Worm (Caenorhabditis elegans) whole organism, young adult: ENCODE measurements around the gene ZK377.15.

ENCODE experiments used
- B0336.3 ChIP-seq: fragments of 200-800 bp; sonication (Bioruptor generic); IDR thresholded peaks from 2 replicates; pipeline ENCODE4 v1.3.6; 2022; ENCODE audit warnings: missing genetic modification characterization, missing compliant biosample characterization
- F23B12.7 ChIP-seq: sonication (generic microtip); optimal IDR thresholded peaks from 2 replicates; lab custom pipeline; 2017; ENCODE audit warnings: missing genetic modification characterization, mild to moderate bottlenecking, missing compliant biosample characterization, antibody characterized with exemption, moderate library complexity; ENCODE audit not compliant: insufficient read depth
- F37B4.10 ChIP-seq: fragments of 200-800 bp; sonication (Bioruptor generic); IDR thresholded peaks from 2 replicates; pipeline ENCODE4 v1.3.6; 2022; ENCODE audit warnings: missing genetic modification characterization, missing compliant biosample characterization
- F57C9.4 ChIP-seq: sonication (generic microtip); optimal IDR thresholded peaks from 2 replicates; lab custom pipeline; 2017; ENCODE audit warnings: mild to moderate bottlenecking, missing genetic modification characterization, missing compliant biosample characterization
- Y79H2A.3 ChIP-seq: fragments of 200-800 bp; sonication (Bioruptor generic); conservative IDR thresholded peaks from 2 replicates; pipeline ENCODE4 v1.3.6; 2022; ENCODE audit warnings: missing genetic modification reagents, missing genetic modification characterization, missing compliant biosample characterization
- Y95B8A.8 ChIP-seq: fragments of 200-800 bp; sonication (Bioruptor generic); IDR thresholded peaks from 2 replicates; pipeline ENCODE4 v1.3.6; 2022; ENCODE audit warnings: missing genetic modification reagents, missing genetic modification characterization, missing compliant biosample characterization
- aptf-3 ChIP-seq: fragments of 200-800 bp; sonication (Bioruptor generic); IDR thresholded peaks from 2 replicates; pipeline ENCODE4 v1.3.6; 2022; ENCODE audit warnings: missing genetic modification characterization, missing compliant biosample characterization
- attf-3 ChIP-seq: fragments of 200-800 bp; sonication (Bioruptor generic); conservative IDR thresholded peaks from 2 replicates; pipeline ENCODE4 v1.3.6; 2022; ENCODE audit warnings: missing genetic modification reagents, missing genetic modification characterization, missing compliant biosample characterization
- attf-6 ChIP-seq: fragments of 200-800 bp; sonication (Bioruptor generic); IDR thresholded peaks from 2 replicates; pipeline ENCODE4 v1.3.6; 2022; ENCODE audit warnings: missing genetic modification reagents, missing genetic modification characterization, missing compliant biosample characterization
- bed-2 ChIP-seq: fragments of 200-800 bp; sonication (Bioruptor generic); IDR thresholded peaks from 2 replicates; pipeline ENCODE4 v1.3.6; 2022; ENCODE audit warnings: missing genetic modification reagents, missing genetic modification characterization, missing compliant biosample characterization
- cebp-2 ChIP-seq: fragments of 200-800 bp; sonication (Bioruptor generic); IDR thresholded peaks from 2 replicates; pipeline ENCODE4 v1.3.6; 2022; ENCODE audit warnings: missing genetic modification characterization, missing compliant biosample characterization
- ceh-27 ChIP-seq: fragments of 200-800 bp; sonication (Bioruptor generic); optimal IDR thresholded peaks from 2 replicates; lab custom pipeline; 2018; ENCODE audit warnings: mild to moderate bottlenecking, missing genetic modification characterization, moderate library complexity, missing compliant biosample characterization
- ceh-40 ChIP-seq: fragments of 200-800 bp; sonication (Bioruptor generic); IDR thresholded peaks from 2 replicates; pipeline ENCODE4 v1.3.6; 2022; ENCODE audit warnings: missing genetic modification characterization, missing compliant biosample characterization
- ceh-58 ChIP-seq: fragments of 200-800 bp; sonication (Bioruptor generic); IDR thresholded peaks from 2 replicates; pipeline ENCODE4 v1.3.6; 2022; ENCODE audit warnings: missing genetic modification characterization, missing compliant biosample characterization
- ceh-79 ChIP-seq: sonication (generic microtip); optimal IDR thresholded peaks from 2 replicates; lab custom pipeline; 2017; ENCODE audit warnings: mild to moderate bottlenecking, missing genetic modification characterization, missing compliant biosample characterization
- die-1 ChIP-seq: sonication (generic microtip); optimal IDR thresholded peaks from 2 replicates; lab custom pipeline; 2016; ENCODE audit warnings: missing genotype, mild to moderate bottlenecking, missing genetic modification characterization, missing compliant biosample characterization
- dox-1 ChIP-seq: fragments of 200-800 bp; sonication (Bioruptor generic); IDR thresholded peaks from 2 replicates; pipeline ENCODE4 v1.3.6; 2022; ENCODE audit warnings: missing genetic modification reagents, missing genetic modification characterization, missing compliant biosample characterization
- dpff-1 ChIP-seq: sonication (generic microtip); optimal IDR thresholded peaks from 2 replicates; lab custom pipeline; 2017; ENCODE audit warnings: mild to moderate bottlenecking, missing genetic modification characterization, missing compliant biosample characterization
- egl-18 ChIP-seq: fragments of 200-800 bp; sonication (Bioruptor generic); IDR thresholded peaks from 2 replicates; pipeline ENCODE4 v1.3.6; 2022; ENCODE audit warnings: missing genetic modification reagents, missing genetic modification characterization, missing compliant biosample characterization
- egl-44 ChIP-seq: fragments of 200-800 bp; sonication (Bioruptor generic); IDR thresholded peaks from 2 replicates; pipeline ENCODE4 v1.3.6; 2022; ENCODE audit warnings: missing genetic modification reagents, missing genetic modification characterization, missing compliant biosample characterization
- hmg-20 ChIP-seq: fragments of 200-800 bp; sonication (Bioruptor generic); IDR thresholded peaks from 2 replicates; pipeline ENCODE4 v1.3.6; 2022; ENCODE audit warnings: missing genetic modification reagents, missing genetic modification characterization, missing compliant biosample characterization
- lag-1 ChIP-seq: fragments of 200-800 bp; sonication (Bioruptor generic); IDR thresholded peaks from 2 replicates; pipeline ENCODE4 v1.3.6; 2022; ENCODE audit warnings: missing genetic modification reagents, missing genetic modification characterization, missing compliant biosample characterization
- let-607 ChIP-seq, 2 experiments: fragments of 200-800 bp in 1 of 2; sonication (Bioruptor generic) in 1 of 2; sonication (generic microtip) in 1 of 2; optimal IDR thresholded peaks; 2 replicates each; lab custom pipeline; 2016 to 2018; ENCODE audit warnings: mild to moderate bottlenecking in 2 of 2, missing compliant biosample characterization in 2 of 2, missing genetic modification characterization in 2 of 2, moderate library complexity in 2 of 2, missing genotype in 1 of 2
- lin-35 ChIP-seq, 3 experiments: fragments of 150-350 bp in 2 of 3; sonication (generic microtip) in 1 of 3; optimal IDR thresholded peaks; 2 replicates each; lab custom pipeline; 2014 to 2018; ENCODE audit warnings: missing biosample characterization in 3 of 3, missing genetic modification characterization in 3 of 3, missing genetic modification reagents in 3 of 3
- lir-1 ChIP-seq: fragments of 200-800 bp; sonication (Bioruptor generic); conservative IDR thresholded peaks from 2 replicates; pipeline ENCODE4 v1.3.6; 2022; ENCODE audit warnings: missing genetic modification reagents, missing genetic modification characterization, missing compliant biosample characterization
- lsy-27 ChIP-seq: sonication (generic microtip); optimal IDR thresholded peaks from 2 replicates; lab custom pipeline; 2017; ENCODE audit warnings: missing genetic modification characterization, mild to moderate bottlenecking, missing compliant biosample characterization, antibody characterized with exemption, missing genotype, borderline replicate concordance; ENCODE audit not compliant: insufficient read depth
- nhr-27 ChIP-seq: fragments of 200-800 bp; sonication (Bioruptor generic); optimal IDR thresholded peaks from 2 replicates; lab custom pipeline; 2018; ENCODE audit warnings: mild to moderate bottlenecking, missing genetic modification characterization, moderate library complexity, missing compliant biosample characterization
- nhr-80 ChIP-seq: sonication (generic microtip); optimal IDR thresholded peaks from 2 replicates; lab custom pipeline; 2016; ENCODE audit warnings: missing genetic modification characterization, missing compliant biosample characterization
- rcor-1 ChIP-seq: fragments of 200-800 bp; sonication (Bioruptor generic); IDR thresholded peaks from 2 replicates; pipeline ENCODE4 v1.3.6; 2022; ENCODE audit warnings: missing genetic modification reagents, missing genetic modification characterization, missing compliant biosample characterization
- rec-8 ChIP-seq, 2 experiments: sonication (generic microtip); optimal IDR thresholded peaks; 2 replicates each; lab custom pipeline; 2016; ENCODE audit warnings: mild to moderate bottlenecking in 2 of 2, missing genetic modification characterization in 2 of 2, missing genetic modification reagents in 2 of 2, missing genotype in 2 of 2, missing biosample characterization in 1 of 2, missing compliant biosample characterization in 1 of 2, moderate library complexity in 1 of 2
- rpc-1 ChIP-seq, 2 experiments: fragments of 150-350 bp in 1 of 2; sonication (generic microtip) in 1 of 2; optimal IDR thresholded peaks; 2 replicates each; lab custom pipeline; 2014 to 2018; ENCODE audit warnings: missing biosample characterization in 1 of 2, missing genetic modification characterization in 1 of 2, missing genetic modification reagents in 1 of 2, missing genotype in 1 of 2
- sea-2 ChIP-seq: fragments of 200-800 bp; sonication (Bioruptor generic); IDR thresholded peaks from 2 replicates; pipeline ENCODE4 v1.3.6; 2022; ENCODE audit warnings: missing genetic modification characterization, missing compliant biosample characterization
- snpc-3.4 ChIP-seq: sonication (generic microtip); optimal IDR thresholded peaks from 2 replicates; lab custom pipeline; 2017; ENCODE audit warnings: missing genetic modification characterization, mild to moderate bottlenecking, missing compliant biosample characterization, antibody characterized with exemption, moderate library complexity, missing genotype, missing genetic modification reagents
- somi-1 ChIP-seq: fragments of 200-800 bp; sonication (Bioruptor generic); optimal IDR thresholded peaks from 2 replicates; lab custom pipeline; 2018; ENCODE audit warnings: mild to moderate bottlenecking, missing genetic modification characterization, missing compliant biosample characterization
- tlf-1 ChIP-seq: fragments of 200-800 bp; sonication (Bioruptor generic); optimal IDR thresholded peaks from 2 replicates; lab custom pipeline; 2018; ENCODE audit warnings: mild to moderate bottlenecking, missing genetic modification characterization, missing compliant biosample characterization
- zim-3 ChIP-seq: sonication (generic microtip); optimal IDR thresholded peaks from 2 replicates; lab custom pipeline; 2017; ENCODE audit warnings: mild to moderate bottlenecking, missing genetic modification characterization, moderate library complexity, missing compliant biosample characterization
- ztf-25 ChIP-seq: fragments of 200-800 bp; sonication (Bioruptor generic); IDR thresholded peaks from 2 replicates; pipeline ENCODE4 v1.3.6; 2022; ENCODE audit warnings: missing genetic modification reagents, missing genetic modification characterization, missing compliant biosample characterization
- ztf-28 ChIP-seq: fragments of 200-800 bp; sonication (Bioruptor generic); IDR thresholded peaks from 2 replicates; pipeline ENCODE4 v1.3.6; 2022; ENCODE audit warnings: missing genetic modification reagents, missing genetic modification characterization, missing compliant biosample characterization

Gene ZK377.15

ce11 chrX:3465785-3466184 is at the start of gene ZK377.15, which contains the start of gene sax-3:
Gene ZK377.15 (minus strand): TSS chrX:3465885.
Gene sax-3 (minus strand): TSS chrX:3465927.
- TF ChIP-seq lag-1 (GFP tag; lab: Robert Waterston, UW) = no peak
- TF ChIP-seq ztf-25 (GFP tag; lab: Robert Waterston, UW) = no peak
- TF ChIP-seq Y79H2A.3 = no peak
- TF ChIP-seq attf-3 (GFP tag; lab: Robert Waterston, UW) = no peak
- TF ChIP-seq nhr-80 (tag; lab: Kevin White, UChicago) = no peak
- no peak for TF ChIP-seq lir-1 (GFP tag; lab: Robert Waterston, UW)
- no peak for TF ChIP-seq nhr-27 (tag; lab: Kevin White, UChicago)
- no peak for TF ChIP-seq B0336.3 (GFP tag; lab: Robert Waterston, UW)
- TF ChIP-seq rpc-1 (optimal IDR thresholded peaks at IDR 0.05; lab: Kevin White, UChicago) = no peak
- TF ChIP-seq rpc-1 (tag; optimal IDR thresholded peaks at IDR 0.05; lab: Kevin White, UChicago) = no peak
- TF ChIP-seq tlf-1 (GFP tag; lab: Kevin White, UChicago) = no peak
- TF ChIP-seq ceh-27 (GFP tag; lab: Kevin White, UChicago) = no peak
- no peak for TF ChIP-seq F23B12.7 (tag; lab: Kevin White, UChicago)
- no peak for TF ChIP-seq rcor-1 (GFP tag; lab: Robert Waterston, UW)
- no peak for TF ChIP-seq F57C9.4 (tag; lab: Kevin White, UChicago)
- no peak for TF ChIP-seq bed-2 (GFP tag; lab: Robert Waterston, UW)
- no peak for TF ChIP-seq let-607 (tag; optimal IDR thresholded peaks at IDR 0.05; lab: Kevin White, UChicago)
- no peak for TF ChIP-seq lin-35 (GFP tag; optimal IDR thresholded peaks at IDR 0.05; lab: Kevin White, UChicago)
- TF ChIP-seq aptf-3 (GFP tag; lab: Robert Waterston, UW) = no peak
- no peak for TF ChIP-seq ceh-40 (GFP tag; lab: Robert Waterston, UW)
- no peak for TF ChIP-seq egl-18 (GFP tag; lab: Robert Waterston, UW)
- TF ChIP-seq, all 124 proteins: peak for 0

- TF ChIP-seq rcor-1 (GFP tag; lab: Robert Waterston, UW) (no peak), dpff-1 (tag; lab: Kevin White, UChicago) (no peak), hmg-20 (GFP tag; lab: Robert Waterston, UW) (no peak), ceh-27 (GFP tag; lab: Kevin White, UChicago) (no peak), cebp-2 (no peak), somi-1 (GFP tag; lab: Kevin White, UChicago) (no peak), dox-1 (GFP tag; lab: Robert Waterston, UW) (no peak), zim-3 (tag; lab: Kevin White, UChicago) (no peak), attf-6 (GFP tag; lab: Robert Waterston, UW) (no peak), ceh-58 (GFP tag; lab: Robert Waterston, UW) (no peak), snpc-3.4 (no peak), rec-8 (tag; optimal IDR thresholded peaks at IDR 0.05; lab: Kevin White, UChicago) (no peak), sea-2 (GFP tag; lab: Robert Waterston, UW) (no peak), egl-44 (GFP tag; lab: Robert Waterston, UW) (no peak), die-1 (tag; lab: Kevin White, UChicago) (no peak), F37B4.10 (GFP tag; lab: Robert Waterston, UW) (no peak), lsy-27 (tag; lab: Kevin White, UChicago) (no peak)
Measured at ce11 chrX:3513715-3514114, 48.0 kb upstream of the ZK377.15 start.

- TF ChIP-seq let-607 (tag; optimal IDR thresholded peaks at IDR 0.05; lab: Kevin White, UChicago) = no peak
- TF ChIP-seq Y95B8A.8 (GFP tag; lab: Robert Waterston, UW) = no peak
- no peak for TF ChIP-seq lir-1 (GFP tag; lab: Robert Waterston, UW)
- no peak for TF ChIP-seq ztf-28
- no peak for TF ChIP-seq ceh-79 (tag; lab: Kevin White, UChicago)
Measured at ce11 chrX:3508906-3509305, 43.2 kb upstream of the ZK377.15 start, which contains the start of gene sox-4. Gene sox-4 (minus strand): TSS chrX:3509006.
